Fruit fly (Drosophila melanogaster): ENCODE data around the gene ERp44.

DNA sequence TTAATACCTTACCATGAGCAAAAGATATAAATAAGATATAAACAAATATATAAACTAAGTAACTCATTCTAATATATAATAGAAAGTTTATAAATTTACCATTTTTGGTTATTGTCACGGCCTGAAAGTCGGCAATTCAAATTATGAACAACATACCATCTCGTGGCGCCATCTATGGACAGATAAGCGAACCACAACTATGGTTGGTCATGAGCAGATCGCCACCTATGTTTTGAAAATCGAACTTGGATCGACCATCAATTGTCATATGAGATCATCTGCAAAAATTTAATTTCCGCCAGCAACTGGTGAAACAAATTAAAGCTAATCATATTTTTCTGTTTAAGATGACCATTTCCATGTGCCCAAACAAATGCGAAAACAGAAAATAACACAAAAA, 52.8 kb downstream of the ERp44 start:
- TF ChIP-seq pan (optimal IDR thresholded peaks at IDR 0.05) (no peak), CG8478 (optimal IDR thresholded peaks at IDR 0.05) (no peak), psq (optimal IDR thresholded peaks at IDR 0.05) (no peak), usp (GFP tag; optimal IDR thresholded peaks at IDR 0.05) (no peak)

Data from whole organism.